Fruit fly (Drosophila melanogaster) whole organism, embryonic: ENCODE data around the gene Tango2.
A peak's percentile ranks its signal among the peaks of the same experiment; 100 is the strongest.

Experiments used
- ATbp ChIP-seq: fragments of 200-800 bp; sonication (Bioruptor generic); optimal IDR thresholded peaks from 2 replicates; lab custom pipeline; 2017; ENCODE audit warnings: missing biosample characterization, mild to moderate bottlenecking, missing genetic modification characterization, missing genetic modification reagents
- Atf3 ChIP-seq: fragments of 200-800 bp; sonication (Bioruptor generic); optimal IDR thresholded peaks from 3 replicates; lab custom pipeline; 2016; ENCODE audit warnings: missing biosample characterization, missing genetic modification characterization
- BEAF-32 ChIP-seq: fragments of 200-800 bp; sonication (Bioruptor generic); optimal IDR thresholded peaks from 3 replicates; lab custom pipeline; 2017; ENCODE audit warnings: missing biosample characterization, missing genetic modification characterization, mild to moderate bottlenecking, moderate library complexity, missing genetic modification reagents
- Blimp-1 ChIP-seq: fragments of 200-800 bp; sonication (Bioruptor generic); optimal IDR thresholded peaks from 3 replicates; lab custom pipeline; 2018; ENCODE audit warnings: missing biosample characterization, missing genetic modification characterization, mild to moderate bottlenecking, moderate library complexity, missing genetic modification reagents
- CG10543 ChIP-seq: fragments of 200-800 bp; sonication (Bioruptor generic); optimal IDR thresholded peaks from 3 replicates; lab custom pipeline; 2017; ENCODE audit warnings: missing biosample characterization, mild to moderate bottlenecking, missing genetic modification characterization, moderate library complexity
- CG12299 ChIP-seq: fragments of 200-800 bp; sonication (Bioruptor generic); optimal IDR thresholded peaks from 2 replicates; lab custom pipeline; 2018; ENCODE audit warnings: missing biosample characterization, mild to moderate bottlenecking, missing genetic modification characterization
- CG12769 ChIP-seq: fragments of 200-800 bp; sonication (Bioruptor generic); optimal IDR thresholded peaks from 2 replicates; lab custom pipeline; 2019; ENCODE audit warnings: missing biosample characterization, mild to moderate bottlenecking, missing genetic modification characterization, moderate library complexity
- CG13287 ChIP-seq: fragments of 200-800 bp; sonication (Bioruptor generic); IDR thresholded peaks from 2 replicates; pipeline ENCODE4 v1.3.6; 2022; ENCODE audit warnings: missing biosample characterization, missing genetic modification characterization; ENCODE audit not compliant: partially characterized antibody
- CG14050 ChIP-seq: fragments of 200-800 bp; sonication (Bioruptor generic); IDR thresholded peaks from 3 replicates; pipeline ENCODE4 v1.3.6; 2022; ENCODE audit warnings: missing biosample characterization, missing genetic modification characterization
- CG14710 ChIP-seq: fragments of 200-800 bp; sonication (Bioruptor generic); optimal IDR thresholded peaks from 3 replicates; lab custom pipeline; 2019; ENCODE audit warnings: missing biosample characterization, mild to moderate bottlenecking, missing genetic modification characterization, moderate library complexity
- CG15479 ChIP-seq: fragments of 200-800 bp; sonication (Bioruptor generic); optimal IDR thresholded peaks from 3 replicates; lab custom pipeline; 2019; ENCODE audit warnings: missing biosample characterization, mild to moderate bottlenecking, missing genetic modification characterization, moderate library complexity
- CG17186 ChIP-seq: fragments of 200-800 bp; sonication (Bioruptor generic); optimal IDR thresholded peaks from 3 replicates; lab custom pipeline; 2017; ENCODE audit warnings: missing biosample characterization, missing genetic modification reagents, missing genetic modification characterization
- CG17802 ChIP-seq: fragments of 200-800 bp; sonication (Bioruptor generic); optimal IDR thresholded peaks from 2 replicates; lab custom pipeline; 2018; ENCODE audit warnings: missing biosample characterization, mild to moderate bottlenecking, missing genetic modification characterization, moderate library complexity
- CG2116 ChIP-seq: fragments of 200-800 bp; sonication (Bioruptor generic); optimal IDR thresholded peaks from 3 replicates; lab custom pipeline; 2018; ENCODE audit warnings: missing biosample characterization, mild to moderate bottlenecking, missing genetic modification characterization
- CG30020 ChIP-seq: fragments of 200-800 bp; optimal IDR thresholded peaks from 2 replicates; lab custom pipeline; 2019; ENCODE audit warnings: missing biosample characterization, mild to moderate bottlenecking, missing genetic modification characterization, moderate library complexity
- CG34224 ChIP-seq: fragments of 200-800 bp; sonication (Bioruptor generic); IDR thresholded peaks from 3 replicates; pipeline ENCODE4 v1.3.6; 2022; ENCODE audit warnings: missing biosample characterization, missing genetic modification characterization; ENCODE audit not compliant: partially characterized antibody
- Dfd ChIP-seq, 2 experiments: fragments of >200 bp; optimal IDR thresholded peaks; 2 replicates each; lab custom pipeline; 2017; ENCODE audit warnings: missing biosample characterization in 2 of 2, missing genetic modification characterization in 2 of 2
- E2f2 ChIP-seq: fragments of 200-800 bp; sonication (Bioruptor generic); IDR thresholded peaks from 2 replicates; pipeline ENCODE4 v1.3.6; 2022; ENCODE audit warnings: missing biosample characterization, missing genetic modification characterization
- Fer2 ChIP-seq: fragments of 200-800 bp; sonication (Bioruptor generic); optimal IDR thresholded peaks from 2 replicates; lab custom pipeline; 2018; ENCODE audit warnings: missing biosample characterization, mild to moderate bottlenecking, missing genetic modification characterization, moderate library complexity
- HLH4C ChIP-seq: fragments of 200-800 bp; sonication (Bioruptor generic); IDR thresholded peaks from 3 replicates; pipeline ENCODE4 v1.3.6; 2022; ENCODE audit warnings: missing biosample characterization, missing genetic modification characterization; ENCODE audit not compliant: partially characterized antibody
- Lhr ChIP-seq: fragments of 200-800 bp; sonication (Bioruptor generic); optimal IDR thresholded peaks from 3 replicates; lab custom pipeline; 2017; ENCODE audit warnings: mild to moderate bottlenecking, missing biosample characterization, missing genetic modification reagents, missing genetic modification characterization
- Nf-YB ChIP-seq: fragments of 200-800 bp; sonication (Bioruptor generic); optimal IDR thresholded peaks from 3 replicates; lab custom pipeline; 2019; ENCODE audit warnings: missing biosample characterization, mild to moderate bottlenecking, missing genetic modification characterization, moderate library complexity
- Nf-YC ChIP-seq: fragments of 200-800 bp; optimal IDR thresholded peaks from 3 replicates; lab custom pipeline; 2019; ENCODE audit warnings: missing biosample characterization, mild to moderate bottlenecking, missing genetic modification characterization, moderate library complexity
- Poxn ChIP-seq: fragments of 200-800 bp; sonication (Bioruptor generic); IDR thresholded peaks from 2 replicates; pipeline ENCODE4 v1.3.6; 2022; ENCODE audit warnings: missing biosample characterization, missing genetic modification characterization
- Xbp1 ChIP-seq: fragments of 200-800 bp; sonication (Bioruptor generic); optimal IDR thresholded peaks from 3 replicates; lab custom pipeline; 2016; ENCODE audit warnings: missing biosample characterization, mild to moderate bottlenecking, missing genetic modification characterization
- al ChIP-seq: fragments of 200-800 bp; sonication (Bioruptor generic); IDR thresholded peaks from 2 replicates; pipeline ENCODE4 v1.3.6; 2022; ENCODE audit warnings: missing biosample characterization, missing genetic modification characterization
- ato ChIP-seq: fragments of 200-800 bp; sonication (Bioruptor generic); IDR thresholded peaks from 2 replicates; pipeline ENCODE4 v1.3.6; 2022; ENCODE audit warnings: missing biosample characterization, missing genetic modification characterization; ENCODE audit not compliant: partially characterized antibody
- cad ChIP-seq: fragments of >200 bp; optimal IDR thresholded peaks from 2 replicates; lab custom pipeline; 2017; ENCODE audit warnings: missing biosample characterization, missing genetic modification characterization
- crp ChIP-seq, 2 experiments: fragments of 200-800 bp; sonication (Bioruptor generic); optimal IDR thresholded peaks; 2 replicates in 1 of 2; 3 replicates in 1 of 2; lab custom pipeline; 2017; ENCODE audit warnings: missing biosample characterization in 2 of 2, missing genetic modification characterization in 2 of 2, mild to moderate bottlenecking in 1 of 2, moderate library complexity in 1 of 2
- dan ChIP-seq: fragments of 200-800 bp; sonication (Bioruptor generic); IDR thresholded peaks from 2 replicates; pipeline ENCODE4 v1.3.6; 2022; ENCODE audit warnings: missing biosample characterization, missing genetic modification characterization
- dm ChIP-seq: fragments of 200-800 bp; sonication (Bioruptor generic); optimal IDR thresholded peaks from 3 replicates; lab custom pipeline; 2016; ENCODE audit warnings: missing biosample characterization, missing genetic modification characterization
- dmrt11E ChIP-seq: fragments of 200-800 bp; sonication (Bioruptor generic); optimal IDR thresholded peaks from 3 replicates; lab custom pipeline; 2018; ENCODE audit warnings: missing biosample characterization, mild to moderate bottlenecking, missing genetic modification characterization, moderate library complexity
- fd3F ChIP-seq: fragments of 200-800 bp; sonication (Bioruptor generic); optimal IDR thresholded peaks from 2 replicates; lab custom pipeline; 2018; ENCODE audit warnings: missing biosample characterization, mild to moderate bottlenecking, missing genetic modification characterization, moderate library complexity
- gfzf ChIP-seq: fragments of 200-800 bp; sonication (Bioruptor generic); optimal IDR thresholded peaks from 2 replicates; lab custom pipeline; 2016; ENCODE audit warnings: missing biosample characterization, mild to moderate bottlenecking, missing genetic modification characterization, moderate library complexity
- hbn ChIP-seq: fragments of 200-800 bp; sonication (Bioruptor generic); IDR thresholded peaks from 2 replicates; pipeline ENCODE4 v1.3.6; 2022; ENCODE audit warnings: missing biosample characterization, missing genetic modification characterization; ENCODE audit not compliant: partially characterized antibody
- kah ChIP-seq: fragments of 200-800 bp; sonication (Bioruptor generic); optimal IDR thresholded peaks from 2 replicates; lab custom pipeline; 2018; ENCODE audit warnings: missing biosample characterization, mild to moderate bottlenecking, missing genetic modification characterization
- klu ChIP-seq: fragments of 200-800 bp; sonication (Bioruptor generic); IDR thresholded peaks from 2 replicates; pipeline ENCODE4 v1.3.6; 2022; ENCODE audit warnings: missing biosample characterization, missing genetic modification characterization
- odd ChIP-seq: fragments of 200-800 bp; sonication (Bioruptor generic); optimal IDR thresholded peaks from 2 replicates; lab custom pipeline; 2017; ENCODE audit warnings: missing biosample characterization, mild to moderate bottlenecking, missing genetic modification characterization
- pnt ChIP-seq: fragments of 200-800 bp; sonication (Bioruptor generic); optimal IDR thresholded peaks from 3 replicates; lab custom pipeline; 2016; ENCODE audit warnings: missing biosample characterization, missing genetic modification characterization
- prd ChIP-seq, 3 experiments: fragments of >200 bp in 2 of 3; fragments of 200-800 bp in 1 of 3; sonication (Bioruptor generic) in 1 of 3; optimal IDR thresholded peaks in 2 of 3; IDR thresholded peaks in 1 of 3; 2 replicates in 2 of 3; 3 replicates in 1 of 3; pipeline versions ENCODE4 v1.3.6 to Lab custom; 2017 to 2022; ENCODE audit warnings: missing biosample characterization in 1 of 3, missing genetic modification characterization in 1 of 3
- pzg ChIP-seq: fragments of 200-800 bp; sonication (Bioruptor generic); optimal IDR thresholded peaks from 3 replicates; lab custom pipeline; 2018; ENCODE audit warnings: missing biosample characterization, mild to moderate bottlenecking, missing genetic modification characterization, moderate library complexity
- sens ChIP-seq: fragments of 200-800 bp; sonication (Bioruptor generic); peaks from one replicate; lab custom pipeline; 2016; ENCODE audit warnings: missing biosample characterization, missing genetic modification characterization
- sens-2 ChIP-seq: fragments of 200-800 bp; sonication (Bioruptor generic); IDR thresholded peaks from 2 replicates; pipeline ENCODE4 v1.3.6; 2022; ENCODE audit warnings: missing biosample characterization, missing genetic modification characterization
- shn ChIP-seq: fragments of 200-800 bp; sonication (Bioruptor generic); optimal IDR thresholded peaks from 3 replicates; lab custom pipeline; 2016; ENCODE audit warnings: missing biosample characterization, missing genetic modification characterization
- sim ChIP-seq: fragments of 200-800 bp; sonication (Bioruptor generic); IDR thresholded peaks from 2 replicates; pipeline ENCODE4 v1.3.6; 2022; ENCODE audit warnings: missing biosample characterization, missing genetic modification characterization
- stc ChIP-seq: fragments of 200-800 bp; sonication (Bioruptor generic); IDR thresholded peaks from 2 replicates; pipeline ENCODE4 v1.3.6; 2022; ENCODE audit warnings: missing biosample characterization, missing genetic modification characterization
- toy ChIP-seq: fragments of 200-800 bp; sonication (Bioruptor generic); IDR thresholded peaks from 2 replicates; pipeline ENCODE4 v1.3.6; 2022; ENCODE audit warnings: missing biosample characterization, missing genetic modification characterization
- trem ChIP-seq: fragments of 200-800 bp; optimal IDR thresholded peaks from 3 replicates; lab custom pipeline; 2019; ENCODE audit warnings: missing biosample characterization, mild to moderate bottlenecking, missing genetic modification characterization, moderate library complexity
- vnd ChIP-seq: fragments of 200-800 bp; sonication (Bioruptor generic); IDR thresholded peaks from 3 replicates; pipeline ENCODE4 v1.3.6; 2022; ENCODE audit warnings: missing biosample characterization, missing genetic modification characterization; ENCODE audit not compliant: partially characterized antibody
- yki ChIP-seq: fragments of >200 bp; optimal IDR thresholded peaks from 3 replicates; lab custom pipeline; 2018

Gene Tango2

DNA sequence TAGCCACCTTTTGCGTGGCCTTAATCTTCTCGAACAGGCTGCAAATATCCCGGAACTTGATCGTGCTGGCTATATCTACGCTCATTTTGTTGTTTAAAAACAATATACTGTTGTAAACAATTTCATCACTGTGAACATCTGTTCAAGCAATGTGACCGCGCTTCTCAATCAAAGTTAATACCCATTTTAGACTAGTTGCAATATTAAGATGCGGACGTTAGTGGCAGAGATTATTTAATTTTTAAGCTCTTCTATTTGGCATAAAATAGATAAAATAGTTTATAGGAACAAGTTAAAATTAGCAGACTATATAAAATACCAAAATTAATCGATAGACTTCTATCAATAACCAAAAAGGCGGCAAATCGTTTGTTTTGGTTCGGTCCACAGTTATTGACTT is 50.9 kb downstream of the Tango2 start, which contains the start of the genes DNAlig4 and CG11164 (continued):
- TF ChIP-seq Fer2, result no peak
- no peak for TF ChIP-seq cad (GFP tag; lab: Kevin White, UChicago)
- no peak for TF ChIP-seq shn
- TF ChIP-seq al, result no peak
- TF ChIP-seq Poxn (GFP tag; lab: Robert Waterston, UW), result no peak
- no peak for TF ChIP-seq CG17186 (GFP tag; lab: Kevin White, UChicago)
- peak; percentile 64 for TF ChIP-seq E2f2 (GFP tag; lab: Robert Waterston, UW)
- no peak for TF ChIP-seq Atf3 (GFP tag; lab: Kevin White, UChicago)
- no peak for TF ChIP-seq ATbp
- no peak for TF ChIP-seq CG12769 (tag; lab: Kevin White, UChicago)
- TF ChIP-seq sim, result no peak
- no peak for TF ChIP-seq CG15479
- TF ChIP-seq Blimp-1 (GFP tag; lab: Kevin White, UChicago), result no peak
- TF ChIP-seq sens (GFP tag; lab: Kevin White, UChicago), result peak; percentile 16
- 0 out of 2 replicates have a peak, but pooled peaks have one; percentile 27 for TF ChIP-seq hbn
- no peak for TF ChIP-seq CG12299 (tag; lab: Kevin White, UChicago)
- peak; percentile 45 for TF ChIP-seq CG13287 (GFP tag; lab: Robert Waterston, UW)
- no peak for TF ChIP-seq sens-2 (GFP tag; lab: Robert Waterston, UW)
- peak; percentile 61 for TF ChIP-seq gfzf (GFP tag; lab: Kevin White, UChicago)
- no peak for TF ChIP-seq vnd (GFP tag; lab: Robert Waterston, UW)
- no peak for TF ChIP-seq CG30020
- no peak for TF ChIP-seq prd (optimal IDR thresholded peaks at IDR 0.05; lab: Kevin White, UChicago)
- TF ChIP-seq prd (GFP tag; IDR thresholded peaks at IDR 0.05; lab: Robert Waterston, UW), result no peak
- no peak for TF ChIP-seq CG14710 (tag; lab: Kevin White, UChicago)
- TF ChIP-seq trem (tag; lab: Kevin White, UChicago), result peak; percentile 19
- no peak for TF ChIP-seq dmrt11E
- TF ChIP-seq fd3F, result no peak
- no peak for TF ChIP-seq stc (GFP tag; lab: Robert Waterston, UW)
- TF ChIP-seq odd (GFP tag; lab: Kevin White, UChicago), result no peak
- 0 out of 3 replicates have a peak, but pooled peaks have one; percentile 39 for TF ChIP-seq HLH4C (GFP tag; lab: Robert Waterston, UW)
- no peak for TF ChIP-seq dm (GFP tag; lab: Kevin White, UChicago)
- TF ChIP-seq Nf-YC (tag; lab: Kevin White, UChicago), result no peak
- no peak for TF ChIP-seq dan (GFP tag; lab: Robert Waterston, UW)
- no peak for TF ChIP-seq klu (GFP tag; lab: Robert Waterston, UW)
- peak; percentile 33 for TF ChIP-seq BEAF-32 (GFP tag; lab: Kevin White, UChicago)
- no peak for TF ChIP-seq ato
- peak; percentile 31; the same call in 1 of the 3 replicates for TF ChIP-seq CG34224
- no peak for TF ChIP-seq Dfd (GFP tag; optimal IDR thresholded peaks at IDR 0.05; lab: Kevin White, UChicago)
- TF ChIP-seq CG17802 (tag; lab: Kevin White, UChicago), result no peak
- TF ChIP-seq kah (GFP tag; lab: Kevin White, UChicago), result no peak
- TF ChIP-seq Xbp1 (GFP tag; lab: Kevin White, UChicago), result no peak
- TF ChIP-seq Nf-YB, result no peak
- no peak for TF ChIP-seq CG14050 (GFP tag; lab: Robert Waterston, UW)
- TF ChIP-seq yki (lab: Kevin White, UChicago), result no peak
- peak; percentile 42 for TF ChIP-seq pzg (GFP tag; lab: Kevin White, UChicago)
- peak; percentile 45 for TF ChIP-seq CG2116 (GFP tag; lab: Kevin White, UChicago)
- TF ChIP-seq toy (GFP tag; lab: Robert Waterston, UW), result no peak
- TF ChIP-seq Lhr, result no peak
- TF ChIP-seq crp (GFP tag; optimal IDR thresholded peaks at IDR 0.05; lab: Kevin White, UChicago), result peak in 1 of 2 experiments; percentile 76
- TF ChIP-seq pnt (GFP tag; lab: Kevin White, UChicago), result no peak
- TF ChIP-seq CG10543 (GFP tag; lab: Kevin White, UChicago), result no peak
